Worm (Caenorhabditis elegans): ENCODE data around the gene srlf-30.

- TF ChIP-seq ces-1 (GFP tag; optimal IDR thresholded peaks at IDR 0.05), result no peak
- TF ChIP-seq D1046.2 (GFP tag; IDR thresholded peaks at IDR 0.05), result no peak
- TF ChIP-seq ceh-44 (GFP tag; IDR thresholded peaks at IDR 0.05), result no peak
- TF ChIP-seq R02D3.7 (tag; optimal IDR thresholded peaks at IDR 0.05), result no peak
- TF ChIP-seq daf-8 (GFP tag; IDR thresholded peaks at IDR 0.05), result no peak
- TF ChIP-seq daf-16 (GFP tag; optimal IDR thresholded peaks at IDR 0.05), result no peak
- TF ChIP-seq daf-16 (tag; optimal IDR thresholded peaks at IDR 0.05), result no peak
- TF ChIP-seq spr-3 (GFP tag; optimal IDR thresholded peaks at IDR 0.05), result no peak
- no peak for TF ChIP-seq nhr-25 (tag; optimal IDR thresholded peaks at IDR 0.05; ENCODE audit: borderline replicate concordance, insufficient read depth)
- no peak for TF ChIP-seq lin-13 (GFP tag; optimal IDR thresholded peaks at IDR 0.05)
These were observed 19.9 kb upstream of the srlf-30 start, which contains the start of gene fipr-15 for ce11 chrIV:10880264-10880663.

All from whole organism, L4 larva.